Worm (Caenorhabditis elegans): ENCODE results near the gene C06B8.2.

ce11 chrV:15498434-15498833 lies 19.9 kb upstream of the C06B8.2 start, which contains the start of gene C06B8.7:
- TF ChIP-seq lin-15B (tag; optimal IDR thresholded peaks at IDR 0.05) (no peak), ztf-4 (tag; optimal IDR thresholded peaks at IDR 0.05) (no peak), ceh-63 (GFP tag; optimal IDR thresholded peaks at IDR 0.05) (no peak), tbx-2 (tag; optimal IDR thresholded peaks at IDR 0.05) (no peak), nhr-77 (tag; optimal IDR thresholded peaks at IDR 0.05) (no peak)
